Fruit fly (Drosophila melanogaster) whole organism, embryonic: ENCODE measurements around the gene WRNexo.

Source experiments
- Abd-B ChIP-seq: fragments of 200-800 bp; sonication (Bioruptor generic); optimal IDR thresholded peaks from 2 replicates; lab custom pipeline; 2018; ENCODE audit warnings: missing biosample characterization, mild to moderate bottlenecking, missing genetic modification characterization, moderate library complexity
- Atf3 ChIP-seq: fragments of 200-800 bp; sonication (Bioruptor generic); optimal IDR thresholded peaks from 3 replicates; lab custom pipeline; 2016; ENCODE audit warnings: missing biosample characterization, missing genetic modification characterization
- Awh ChIP-seq: fragments of 200-800 bp; sonication (Bioruptor generic); IDR thresholded peaks from 2 replicates; pipeline ENCODE4, ENCODE4 v1.3.6; 2022; ENCODE audit warnings: missing biosample characterization, missing genetic modification characterization
- CG10274 ChIP-seq: fragments of 200-800 bp; sonication (Bioruptor generic); optimal IDR thresholded peaks from 3 replicates; lab custom pipeline; 2017; ENCODE audit warnings: missing biosample characterization, mild to moderate bottlenecking, missing genetic modification characterization
- CG11398 ChIP-seq: fragments of 200-800 bp; sonication (Bioruptor generic); optimal IDR thresholded peaks from 2 replicates; lab custom pipeline; 2016; ENCODE audit warnings: missing biosample characterization, missing genetic modification characterization
- CG11456 ChIP-seq: fragments of 200-800 bp; sonication (Bioruptor generic); IDR thresholded peaks from 3 replicates; pipeline ENCODE4 v1.3.6; 2022; ENCODE audit warnings: missing biosample characterization, missing genetic modification characterization
- CG11560 ChIP-seq: fragments of 200-800 bp; sonication (Bioruptor generic); IDR thresholded peaks from 3 replicates; pipeline ENCODE4 v1.3.6; 2022; ENCODE audit warnings: missing biosample characterization, missing genetic modification characterization
- CG13424 ChIP-seq: fragments of 200-800 bp; sonication (Bioruptor generic); optimal IDR thresholded peaks from 2 replicates; lab custom pipeline; 2019; ENCODE audit warnings: missing biosample characterization, mild to moderate bottlenecking, missing genetic modification characterization, moderate library complexity
- CG14860 ChIP-seq: fragments of 200-800 bp; sonication (Bioruptor generic); IDR thresholded peaks from 3 replicates; pipeline ENCODE4 v1.3.6; 2022; ENCODE audit warnings: missing biosample characterization, missing genetic modification characterization; ENCODE audit not compliant: partially characterized antibody
- CG15269 ChIP-seq: fragments of 200-800 bp; sonication (Bioruptor generic); optimal IDR thresholded peaks from 2 replicates; lab custom pipeline; 2018; ENCODE audit warnings: missing biosample characterization, mild to moderate bottlenecking, missing genetic modification characterization, moderate library complexity
- CG1603 ChIP-seq: fragments of 200-800 bp; sonication (Bioruptor generic); optimal IDR thresholded peaks from 2 replicates; lab custom pipeline; 2019; ENCODE audit warnings: missing biosample characterization, mild to moderate bottlenecking, missing genetic modification characterization, moderate library complexity
- CG17359 ChIP-seq: fragments of 200-800 bp; sonication (Bioruptor generic); optimal IDR thresholded peaks from 3 replicates; lab custom pipeline; 2018; ENCODE audit warnings: missing biosample characterization, mild to moderate bottlenecking, missing genetic modification characterization, moderate library complexity
- CG17385 ChIP-seq: fragments of 200-800 bp; sonication (Bioruptor generic); optimal IDR thresholded peaks from 3 replicates; lab custom pipeline; 2018; ENCODE audit warnings: missing biosample characterization, mild to moderate bottlenecking, missing genetic modification characterization
- CG17568 ChIP-seq: fragments of 200-800 bp; sonication (Bioruptor generic); optimal IDR thresholded peaks from 2 replicates; lab custom pipeline; 2018; ENCODE audit warnings: missing biosample characterization, mild to moderate bottlenecking, missing genetic modification characterization, moderate library complexity
- CG17802 ChIP-seq: fragments of 200-800 bp; sonication (Bioruptor generic); optimal IDR thresholded peaks from 2 replicates; lab custom pipeline; 2018; ENCODE audit warnings: missing biosample characterization, mild to moderate bottlenecking, missing genetic modification characterization, moderate library complexity
- CG18764 ChIP-seq: fragments of 200-800 bp; sonication (Bioruptor generic); optimal IDR thresholded peaks from 3 replicates; lab custom pipeline; 2016; ENCODE audit warnings: missing biosample characterization, missing genetic modification characterization
- CG31224 ChIP-seq: fragments of 200-800 bp; sonication (Bioruptor generic); IDR thresholded peaks from 2 replicates; pipeline ENCODE4 v1.3.6; 2022; ENCODE audit warnings: missing biosample characterization, missing genetic modification characterization
- CG32767 ChIP-seq: fragments of 200-800 bp; sonication (Bioruptor generic); IDR thresholded peaks from 2 replicates; pipeline ENCODE4 v1.3.6; 2022; ENCODE audit warnings: missing biosample characterization, missing genetic modification characterization
- CG34224 ChIP-seq: fragments of 200-800 bp; sonication (Bioruptor generic); IDR thresholded peaks from 3 replicates; pipeline ENCODE4 v1.3.6; 2022; ENCODE audit warnings: missing biosample characterization, missing genetic modification characterization; ENCODE audit not compliant: partially characterized antibody
- CG4617 ChIP-seq: fragments of 200-800 bp; sonication (Bioruptor generic); optimal IDR thresholded peaks from 3 replicates; lab custom pipeline; 2016; ENCODE audit warnings: missing biosample characterization, missing genetic modification characterization, borderline replicate concordance
- CG7271 ChIP-seq: fragments of 200-800 bp; sonication (Bioruptor generic); optimal IDR thresholded peaks from 2 replicates; lab custom pipeline; 2018; ENCODE audit warnings: missing biosample characterization, mild to moderate bottlenecking, missing genetic modification characterization, moderate library complexity
- CG7745 ChIP-seq: fragments of 200-800 bp; sonication (Bioruptor generic); optimal IDR thresholded peaks from 2 replicates; lab custom pipeline; 2018; ENCODE audit warnings: missing biosample characterization, mild to moderate bottlenecking, missing genetic modification characterization, moderate library complexity
- CG9876 ChIP-seq: fragments of 200-800 bp; sonication (Bioruptor generic); optimal IDR thresholded peaks from 2 replicates; lab custom pipeline; 2016; ENCODE audit warnings: missing biosample characterization, missing genetic modification characterization
- CTCF ChIP-seq: fragments of 200-800 bp; sonication (Bioruptor generic); optimal IDR thresholded peaks from 2 replicates; lab custom pipeline; 2017; ENCODE audit warnings: missing biosample characterization, mild to moderate bottlenecking, missing genetic modification characterization, moderate library complexity
- Dad ChIP-seq: fragments of 200-800 bp; sonication (Bioruptor generic); optimal IDR thresholded peaks from 3 replicates; lab custom pipeline; 2016; ENCODE audit warnings: missing biosample characterization, missing genetic modification characterization
- Fer1 ChIP-seq: fragments of 200-800 bp; sonication (Bioruptor generic); optimal IDR thresholded peaks from 2 replicates; lab custom pipeline; 2017; ENCODE audit warnings: missing biosample characterization, mild to moderate bottlenecking, missing genetic modification characterization
- Fer3 ChIP-seq: fragments of 200-800 bp; sonication (Bioruptor generic); optimal IDR thresholded peaks from 2 replicates; lab custom pipeline; 2018; ENCODE audit warnings: missing biosample characterization, mild to moderate bottlenecking, missing genetic modification characterization, moderate library complexity
- GATAe ChIP-seq: fragments of 200-800 bp; sonication (Bioruptor generic); conservative IDR thresholded peaks from 2 replicates; pipeline ENCODE4 v1.3.6; 2022; ENCODE audit warnings: missing biosample characterization, missing genetic modification characterization
- Hand ChIP-seq: fragments of 200-800 bp; sonication (Bioruptor generic); optimal IDR thresholded peaks from 2 replicates; lab custom pipeline; 2017; ENCODE audit warnings: mild to moderate bottlenecking, missing biosample characterization, missing genetic modification reagents, missing genetic modification characterization
- Hey ChIP-seq: fragments of 200-800 bp; sonication (Bioruptor generic); optimal IDR thresholded peaks from 3 replicates; lab custom pipeline; 2018; ENCODE audit warnings: missing biosample characterization, mild to moderate bottlenecking, missing genetic modification characterization
- Med ChIP-seq: fragments of 200-800 bp; sonication (Bioruptor generic); peaks from one replicate; lab custom pipeline; 2016; ENCODE audit warnings: missing biosample characterization, missing genetic modification characterization, mild to moderate bottlenecking, inconsistent platforms, moderate library complexity
- Oli ChIP-seq: fragments of 200-800 bp; sonication (Bioruptor generic); optimal IDR thresholded peaks from 2 replicates; lab custom pipeline; 2018; ENCODE audit warnings: missing biosample characterization, mild to moderate bottlenecking, missing genetic modification characterization, moderate library complexity
- Scr ChIP-seq: fragments of 200-800 bp; sonication (Bioruptor generic); IDR thresholded peaks from 2 replicates; pipeline ENCODE4 v1.3.6; 2022; ENCODE audit warnings: missing biosample characterization, missing genetic modification characterization; ENCODE audit not compliant: partially characterized antibody
- TFAM ChIP-seq: fragments of 200-800 bp; sonication (Bioruptor generic); optimal IDR thresholded peaks from 2 replicates; lab custom pipeline; 2017; ENCODE audit warnings: missing biosample characterization, missing genetic modification characterization, inconsistent platforms
- Xbp1 ChIP-seq: fragments of 200-800 bp; sonication (Bioruptor generic); optimal IDR thresholded peaks from 3 replicates; lab custom pipeline; 2016; ENCODE audit warnings: missing biosample characterization, mild to moderate bottlenecking, missing genetic modification characterization
- chn ChIP-seq: fragments of 200-800 bp; sonication (Bioruptor generic); optimal IDR thresholded peaks from 2 replicates; lab custom pipeline; 2016; ENCODE audit warnings: missing biosample characterization, missing genetic modification characterization
- crol ChIP-seq: fragments of 200-800 bp; sonication (Bioruptor generic); IDR thresholded peaks from 2 replicates; pipeline ENCODE4 v1.3.6; 2022; ENCODE audit warnings: missing biosample characterization, missing genetic modification characterization
- gfzf ChIP-seq: fragments of 200-800 bp; sonication (Bioruptor generic); optimal IDR thresholded peaks from 2 replicates; lab custom pipeline; 2016; ENCODE audit warnings: missing biosample characterization, mild to moderate bottlenecking, missing genetic modification characterization, moderate library complexity
- hbn ChIP-seq: fragments of 200-800 bp; sonication (Bioruptor generic); IDR thresholded peaks from 2 replicates; pipeline ENCODE4 v1.3.6; 2022; ENCODE audit warnings: missing biosample characterization, missing genetic modification characterization; ENCODE audit not compliant: partially characterized antibody
- inv ChIP-seq: fragments of 200-800 bp; sonication (Bioruptor generic); IDR thresholded peaks from 2 replicates; pipeline ENCODE4 v1.3.6; 2022; ENCODE audit warnings: missing biosample characterization, missing genetic modification characterization; ENCODE audit not compliant: partially characterized antibody
- jigr1 ChIP-seq: fragments of 200-800 bp; sonication (Bioruptor generic); IDR thresholded peaks from 3 replicates; pipeline ENCODE4 v1.3.6; 2022; ENCODE audit warnings: missing biosample characterization, missing genetic modification characterization
- jing ChIP-seq: fragments of 200-800 bp; sonication (Bioruptor generic); optimal IDR thresholded peaks from 2 replicates; lab custom pipeline; 2018; ENCODE audit warnings: missing biosample characterization, mild to moderate bottlenecking, missing genetic modification characterization
- lab ChIP-seq: fragments of 200-800 bp; sonication (Bioruptor generic); optimal IDR thresholded peaks from 3 replicates; lab custom pipeline; 2017; ENCODE audit warnings: missing biosample characterization, missing genetic modification characterization, mild to moderate bottlenecking, moderate library complexity, missing genetic modification reagents
- pb ChIP-seq: fragments of 200-800 bp; sonication (Bioruptor generic); optimal IDR thresholded peaks from 3 replicates; lab custom pipeline; 2016; ENCODE audit warnings: missing biosample characterization, missing genetic modification characterization
- pum ChIP-seq: fragments of 200-800 bp; sonication (Bioruptor generic); optimal IDR thresholded peaks from 2 replicates; lab custom pipeline; 2016; ENCODE audit warnings: missing biosample characterization, missing genetic modification characterization
- shn ChIP-seq: fragments of 200-800 bp; sonication (Bioruptor generic); optimal IDR thresholded peaks from 3 replicates; lab custom pipeline; 2016; ENCODE audit warnings: missing biosample characterization, missing genetic modification characterization
- vnd ChIP-seq: fragments of 200-800 bp; sonication (Bioruptor generic); IDR thresholded peaks from 3 replicates; pipeline ENCODE4 v1.3.6; 2022; ENCODE audit warnings: missing biosample characterization, missing genetic modification characterization; ENCODE audit not compliant: partially characterized antibody

Gene WRNexo

DNA sequence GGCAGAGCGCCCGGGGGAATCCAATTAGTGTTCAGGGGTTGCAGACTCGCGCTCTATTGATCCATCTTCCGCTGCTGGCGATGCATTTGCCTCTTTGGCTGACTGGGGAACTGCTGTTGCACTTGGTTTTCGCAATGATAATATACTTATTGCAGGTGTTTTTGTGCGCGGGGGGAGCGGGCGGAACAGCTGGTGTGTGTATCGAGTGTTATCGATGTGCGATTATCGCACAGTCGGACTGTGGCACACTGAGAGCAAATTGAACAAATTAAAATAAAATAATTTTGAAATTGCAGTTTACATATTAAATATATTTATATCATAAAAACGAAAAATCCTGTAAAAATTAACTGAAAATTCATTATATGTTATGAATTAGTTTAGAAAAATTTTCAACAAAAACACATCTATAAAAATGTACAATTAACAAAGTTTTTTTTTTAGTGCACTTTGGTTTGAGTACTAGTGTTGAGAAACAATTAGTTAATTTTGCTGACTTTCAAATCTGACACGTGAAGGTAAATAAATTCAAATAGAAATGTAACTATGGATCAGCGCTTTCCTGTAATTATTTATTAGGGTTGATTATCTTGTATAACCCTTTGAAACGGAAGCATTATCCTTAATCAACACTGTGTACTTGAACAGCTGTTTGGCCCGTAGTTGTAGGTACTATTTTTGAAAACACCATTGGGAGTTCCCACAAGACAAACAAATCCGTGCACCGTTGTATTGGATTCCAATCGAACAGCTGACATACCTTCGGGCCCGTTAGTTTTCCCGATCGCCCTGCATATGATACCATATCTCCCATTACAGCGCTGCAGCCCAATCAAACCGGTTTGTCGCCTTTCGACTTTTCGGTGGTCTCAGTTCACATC is 36.8 kb upstream of the WRNexo start, which contains the start of the genes Wdr37 and koko (continued):
- TF ChIP-seq CG32767 (GFP tag; lab: Robert Waterston, UW), result peak; percentile 99
- TF ChIP-seq Abd-B (GFP tag; lab: Kevin White, UChicago), result peak; percentile 98
- TF ChIP-seq Xbp1, result peak; percentile 97
- TF ChIP-seq CG10274 (GFP tag; lab: Kevin White, UChicago), result peak; percentile 62
- TF ChIP-seq CG11456 (GFP tag; lab: Robert Waterston, UW), result peak; percentile 96
- TF ChIP-seq TFAM (GFP tag; lab: Kevin White, UChicago), result peak; percentile 52
- peak; percentile 83 for TF ChIP-seq CG17802 (tag; lab: Kevin White, UChicago)
- peak; percentile 97 for TF ChIP-seq Oli
- TF ChIP-seq Dad, result peak; percentile 56
- TF ChIP-seq CG7745 (tag; lab: Kevin White, UChicago), result peak; percentile 31
- peak; percentile 94 for TF ChIP-seq jigr1 (GFP tag; lab: Robert Waterston, UW)
- TF ChIP-seq Hey (tag; lab: Kevin White, UChicago), result peak; percentile 22
- peak; percentile 42 for TF ChIP-seq CG9876
- TF ChIP-seq jing, result peak; percentile 77
- peak; percentile 98 for TF ChIP-seq CG7271 (tag; lab: Kevin White, UChicago)
- TF ChIP-seq Atf3, result peak; percentile 75
- peak; percentile 94 for TF ChIP-seq CG11560 (tag; lab: Robert Waterston, UW)
- peak; percentile 98 for TF ChIP-seq crol (GFP tag; lab: Robert Waterston, UW)
- peak; percentile 67 for TF ChIP-seq chn
- TF ChIP-seq Fer3 (tag; lab: Kevin White, UChicago), result peak; percentile 98
- peak; percentile 85 for TF ChIP-seq Hand (GFP tag; lab: Kevin White, UChicago)
- peak; percentile 94 for TF ChIP-seq CG17385 (GFP tag; lab: Kevin White, UChicago)
- peak; percentile 44 for TF ChIP-seq CTCF (GFP tag; lab: Kevin White, UChicago)
- peak; percentile 95 for TF ChIP-seq Fer1 (GFP tag; lab: Kevin White, UChicago)
- peak; percentile 37; the same call in 1 of the 2 replicates for TF ChIP-seq hbn (GFP tag; lab: Robert Waterston, UW)
- TF ChIP-seq CG17359 (tag; lab: Kevin White, UChicago), result peak; percentile 97
- peak; percentile 98 for TF ChIP-seq CG13424 (tag; lab: Kevin White, UChicago)
- peak; percentile 98 for TF ChIP-seq CG15269 (tag; lab: Kevin White, UChicago)
- peak; percentile 94 for TF ChIP-seq GATAe (GFP tag; lab: Robert Waterston, UW)
- TF ChIP-seq pum (GFP tag; lab: Kevin White, UChicago), result peak; percentile 75
- peak; percentile 46; the same call in 2 of the 3 replicates for TF ChIP-seq CG34224 (GFP tag; lab: Robert Waterston, UW)
- TF ChIP-seq CG18764 (GFP tag; lab: Kevin White, UChicago), result peak; percentile 94
- TF ChIP-seq Scr (GFP tag; lab: Robert Waterston, UW), result peak; percentile 57
- peak; percentile 86 for TF ChIP-seq CG4617 (GFP tag; lab: Kevin White, UChicago)
- peak; percentile 54; the same call in 1 of the 2 replicates for TF ChIP-seq inv
- peak; percentile 98 for TF ChIP-seq Awh (GFP tag; lab: Robert Waterston, UW)
- peak; percentile 94 for TF ChIP-seq Med (GFP tag; lab: Kevin White, UChicago)
- TF ChIP-seq CG11398 (GFP tag; lab: Kevin White, UChicago), result no peak
- no peak; the same call in 1 of the 3 replicates for TF ChIP-seq vnd (GFP tag; lab: Robert Waterston, UW)
- peak; percentile 89 for TF ChIP-seq lab
- peak; percentile 8 for TF ChIP-seq gfzf (GFP tag; lab: Kevin White, UChicago)
- TF ChIP-seq CG17568 (GFP tag; lab: Kevin White, UChicago), result no peak
- peak; percentile 63 for TF ChIP-seq shn (GFP tag; lab: Kevin White, UChicago)
- 0 out of 3 replicates have a peak, but pooled peaks have one; percentile 37 for TF ChIP-seq CG14860 (GFP tag; lab: Robert Waterston, UW)
- TF ChIP-seq pb, result peak; percentile 16
- peak; percentile 70 for TF ChIP-seq CG1603 (tag; lab: Kevin White, UChicago)
- TF ChIP-seq CG31224 (GFP tag; lab: Robert Waterston, UW), result peak; percentile 94
